Worm (Caenorhabditis elegans) whole organism, late embryonic: ENCODE measurements around the gene riok-3.

Source experiments
- C08G9.2 ChIP-seq: sonication (generic microtip); optimal IDR thresholded peaks from 2 replicates; lab custom pipeline; 2016; ENCODE audit warnings: mild to moderate bottlenecking, missing genetic modification characterization, moderate library complexity, missing compliant biosample characterization
- F13H6.1 ChIP-seq: sonication (generic microtip); optimal IDR thresholded peaks from 2 replicates; lab custom pipeline; 2016; ENCODE audit warnings: missing genetic modification characterization, missing compliant biosample characterization
- K02D7.2 ChIP-seq: sonication (generic microtip); optimal IDR thresholded peaks from 2 replicates; lab custom pipeline; 2017; ENCODE audit warnings: mild to moderate bottlenecking, missing genetic modification characterization, missing compliant biosample characterization
- K09A11.1 ChIP-seq: sonication (generic microtip); optimal IDR thresholded peaks from 2 replicates; lab custom pipeline; 2017; ENCODE audit warnings: antibody characterized with exemption, mild to moderate bottlenecking, missing genetic modification characterization, missing compliant biosample characterization; ENCODE audit not compliant: insufficient read depth
- T23F11.4 ChIP-seq: fragments of 200-800 bp; sonication (Bioruptor generic); optimal IDR thresholded peaks from 2 replicates; lab custom pipeline; 2018; ENCODE audit warnings: mild to moderate bottlenecking, missing genetic modification characterization, missing compliant biosample characterization
- ahr-1 ChIP-seq: sonication (generic microtip); optimal IDR thresholded peaks from 2 replicates; lab custom pipeline; 2016; ENCODE audit warnings: missing genetic modification characterization, missing compliant biosample characterization
- ceh-18 ChIP-seq: sonication (generic microtip); optimal IDR thresholded peaks from 2 replicates; lab custom pipeline; 2016; ENCODE audit warnings: missing genetic modification characterization, missing compliant biosample characterization
- ceh-2 ChIP-seq: sonication (generic microtip); optimal IDR thresholded peaks from 2 replicates; lab custom pipeline; 2016; ENCODE audit warnings: missing genotype, missing genetic modification characterization, missing compliant biosample characterization
- ceh-22 ChIP-seq: sonication (generic microtip); optimal IDR thresholded peaks from 2 replicates; lab custom pipeline; 2017; ENCODE audit warnings: missing biosample characterization, missing genetic modification characterization
- ceh-30 ChIP-seq: fragments of 150-350 bp; optimal IDR thresholded peaks from 2 replicates; lab custom pipeline; 2014; ENCODE audit warnings: missing biosample characterization, missing genetic modification characterization
- ceh-31 ChIP-seq: sonication (generic microtip); optimal IDR thresholded peaks from 2 replicates; lab custom pipeline; 2016; ENCODE audit warnings: missing genetic modification characterization, missing compliant biosample characterization
- ceh-34 ChIP-seq: sonication (generic microtip); optimal IDR thresholded peaks from 2 replicates; lab custom pipeline; 2016; ENCODE audit warnings: mild to moderate bottlenecking, missing genetic modification characterization, missing compliant biosample characterization
- ceh-45 ChIP-seq: fragments of 200-800 bp; sonication (Bioruptor generic); IDR thresholded peaks from 2 replicates; pipeline ENCODE4 v1.3.6; 2022; ENCODE audit warnings: missing genetic modification reagents, missing genetic modification characterization, missing compliant biosample characterization
- ceh-48 ChIP-seq: sonication (generic microtip); optimal IDR thresholded peaks from 2 replicates; lab custom pipeline; 2016; ENCODE audit warnings: missing genetic modification characterization, inconsistent platforms, missing compliant biosample characterization
- che-1 ChIP-seq: sonication (generic microtip); optimal IDR thresholded peaks from 2 replicates; lab custom pipeline; 2016; ENCODE audit warnings: mild to moderate bottlenecking, missing genetic modification characterization, missing compliant biosample characterization
- elt-2 ChIP-seq: sonication (generic microtip); optimal IDR thresholded peaks from 2 replicates; lab custom pipeline; 2016; ENCODE audit warnings: missing genetic modification reagents, missing genetic modification characterization, missing compliant biosample characterization
- fax-1 ChIP-seq: sonication (generic microtip); optimal IDR thresholded peaks from 2 replicates; lab custom pipeline; 2016; ENCODE audit warnings: missing genotype, missing genetic modification characterization, missing compliant biosample characterization
- fkh-6 ChIP-seq: sonication (generic microtip); optimal IDR thresholded peaks from 2 replicates; lab custom pipeline; 2016; ENCODE audit warnings: missing genetic modification characterization, missing compliant biosample characterization
- hlh-13 ChIP-seq: fragments of 200-800 bp; sonication (Bioruptor generic); optimal IDR thresholded peaks from 2 replicates; lab custom pipeline; 2018; ENCODE audit warnings: mild to moderate bottlenecking, missing genetic modification characterization, missing compliant biosample characterization
- hlh-15 ChIP-seq: sonication (generic microtip); optimal IDR thresholded peaks from 2 replicates; lab custom pipeline; 2016; ENCODE audit warnings: missing genetic modification characterization, missing compliant biosample characterization
- hlh-8 ChIP-seq: sonication (generic microtip); optimal IDR thresholded peaks from 2 replicates; lab custom pipeline; 2016; ENCODE audit warnings: missing genotype, missing genetic modification characterization, missing compliant biosample characterization
- lim-6 ChIP-seq: sonication (generic microtip); optimal IDR thresholded peaks from 2 replicates; lab custom pipeline; 2016; ENCODE audit warnings: missing genetic modification characterization, missing compliant biosample characterization
- madf-2 ChIP-seq: sonication (generic microtip); optimal IDR thresholded peaks from 2 replicates; lab custom pipeline; 2017; ENCODE audit warnings: missing genetic modification characterization, missing compliant biosample characterization
- nhr-11 ChIP-seq: fragments of 150-350 bp; optimal IDR thresholded peaks from 2 replicates; lab custom pipeline; 2014; ENCODE audit warnings: missing biosample characterization, missing genetic modification characterization
- nhr-232 ChIP-seq: sonication (generic microtip); optimal IDR thresholded peaks from 2 replicates; lab custom pipeline; 2016; ENCODE audit warnings: missing genetic modification characterization, missing compliant biosample characterization
- pat-9 ChIP-seq: fragments of 200-800 bp; sonication (Bioruptor generic); optimal IDR thresholded peaks from 2 replicates; lab custom pipeline; 2018; ENCODE audit warnings: mild to moderate bottlenecking, missing genetic modification characterization, moderate library complexity, missing compliant biosample characterization
- pax-1 ChIP-seq: fragments of 150-350 bp; optimal IDR thresholded peaks from 2 replicates; lab custom pipeline; 2014; ENCODE audit warnings: missing biosample characterization, missing genetic modification characterization
- pha-2 ChIP-seq: sonication (generic microtip); optimal IDR thresholded peaks from 2 replicates; lab custom pipeline; 2017; ENCODE audit warnings: mild to moderate bottlenecking, missing genetic modification characterization, missing compliant biosample characterization
- pqm-1 ChIP-seq: sonication (generic microtip); optimal IDR thresholded peaks from 2 replicates; lab custom pipeline; 2016; ENCODE audit warnings: missing genetic modification characterization, missing compliant biosample characterization
- pros-1 ChIP-seq: fragments of 150-350 bp; optimal IDR thresholded peaks from 2 replicates; lab custom pipeline; 2014; ENCODE audit warnings: missing biosample characterization, missing genetic modification reagents, missing genetic modification characterization
- sdc-2 ChIP-seq: sonication (generic microtip); optimal IDR thresholded peaks from 2 replicates; lab custom pipeline; 2016; ENCODE audit warnings: missing genotype, missing genetic modification characterization, missing compliant biosample characterization
- sox-2 ChIP-seq: fragments of 200-800 bp; sonication (Bioruptor generic); IDR thresholded peaks from 2 replicates; pipeline ENCODE4 v1.3.6; 2022; ENCODE audit warnings: missing genetic modification reagents, missing genetic modification characterization, missing compliant biosample characterization
- syd-9 ChIP-seq: sonication (generic microtip); optimal IDR thresholded peaks from 2 replicates; lab custom pipeline; 2016; ENCODE audit warnings: mild to moderate bottlenecking, missing genetic modification characterization, moderate library complexity, missing compliant biosample characterization
- tbx-2 ChIP-seq: sonication (generic microtip); optimal IDR thresholded peaks from 2 replicates; lab custom pipeline; 2016; ENCODE audit warnings: missing genetic modification characterization, missing compliant biosample characterization
- unc-3 ChIP-seq, 2 experiments: fragments of 200-800 bp in 1 of 2; sonication (Bioruptor generic) in 1 of 2; sonication (generic microtip) in 1 of 2; conservative IDR thresholded peaks in 1 of 2; optimal IDR thresholded peaks in 1 of 2; 2 replicates each; pipeline versions ENCODE4 v1.3.6 to Lab custom; 2016 to 2022; ENCODE audit warnings: missing compliant biosample characterization in 2 of 2, missing genetic modification characterization in 2 of 2, missing genetic modification reagents in 1 of 2
- unc-55 ChIP-seq: sonication (generic microtip); optimal IDR thresholded peaks from 2 replicates; lab custom pipeline; 2017; ENCODE audit warnings: missing biosample characterization, missing genetic modification reagents, missing genetic modification characterization
- unc-86 ChIP-seq: sonication (generic microtip); optimal IDR thresholded peaks from 2 replicates; lab custom pipeline; 2016; ENCODE audit warnings: missing genetic modification characterization, missing compliant biosample characterization
- ztf-16 ChIP-seq: sonication (generic microtip); optimal IDR thresholded peaks from 2 replicates; lab custom pipeline; 2017; ENCODE audit warnings: missing genetic modification characterization, missing compliant biosample characterization

Gene riok-3

DNA sequence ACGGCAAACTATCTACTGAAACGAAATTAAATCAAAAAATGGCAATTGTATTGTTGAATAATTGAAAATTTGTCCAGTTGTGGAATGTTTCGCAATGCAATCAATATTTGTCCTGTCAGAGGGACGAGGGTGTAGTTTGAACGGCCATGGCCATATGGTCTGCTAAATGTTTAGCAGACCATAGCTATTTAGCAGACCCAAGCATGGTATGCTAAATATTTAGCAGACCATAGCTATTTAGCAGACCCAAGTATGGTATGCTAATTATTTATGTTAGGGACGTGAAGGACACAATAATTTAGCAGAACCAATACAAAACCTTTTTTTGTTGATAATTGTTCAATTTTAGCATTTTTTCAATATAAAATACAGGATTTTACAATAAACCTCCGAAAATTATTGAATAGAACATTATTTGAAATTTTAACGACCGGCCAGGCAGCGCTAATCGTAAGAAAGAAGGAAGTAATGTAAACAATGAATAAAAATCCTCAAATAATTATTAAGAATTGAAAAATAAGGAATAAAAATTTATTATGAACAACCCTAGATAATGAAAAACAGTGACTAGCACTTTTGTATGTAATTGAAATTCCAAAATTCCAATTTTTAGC is at the start of gene riok-3:
Gene riok-3, minus strand, starts transcription at position 15 of the 614 bp plus-strand sequence.
- no peak for TF ChIP-seq ztf-16 (tag; lab: Kevin White, UChicago)
- peak; percentile 13 for TF ChIP-seq ceh-48 (tag; lab: Kevin White, UChicago)

- TF ChIP-seq sdc-2 = no peak
- TF ChIP-seq ceh-45 (GFP tag; lab: Robert Waterston, UW) = no peak
- TF ChIP-seq ceh-30 (tag; lab: Kevin White, UChicago) = no peak
- TF ChIP-seq elt-2 (tag; lab: Kevin White, UChicago) = no peak
- TF ChIP-seq ahr-1 = no peak
- TF ChIP-seq pha-2 (tag; lab: Kevin White, UChicago) = no peak
- TF ChIP-seq ztf-16 (tag; lab: Kevin White, UChicago) = no peak
- no peak for TF ChIP-seq ceh-34 (tag; lab: Kevin White, UChicago)
Observed at ce11 chrIII:9853667-9854620, 49.1 kb upstream of the riok-3 start.

DNA sequence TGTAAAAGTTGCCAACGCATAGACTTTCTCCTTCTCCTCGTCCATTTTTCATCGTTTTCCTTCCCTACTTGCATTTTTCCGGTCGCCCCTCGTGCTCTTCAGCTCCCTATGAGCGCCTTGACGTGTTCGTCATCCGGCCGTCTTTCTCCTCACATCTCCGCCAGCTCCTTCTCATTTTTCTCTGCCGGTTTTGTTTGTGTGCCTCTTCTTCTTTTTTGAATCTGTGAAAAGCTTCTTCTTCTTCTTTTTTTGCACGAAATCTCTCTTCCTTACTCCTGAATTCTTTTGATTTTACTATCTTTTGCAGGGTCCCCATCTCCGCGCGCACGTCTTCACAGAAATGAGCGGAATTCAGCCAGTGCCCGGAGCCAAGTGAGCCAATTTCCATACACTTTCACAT is 46.7 kb upstream of the riok-3 start, which contains the start of gene K11H3.3:
Gene K11H3.3, plus strand, starts transcription at position 308 of the 400 bp plus-strand sequence.
- no peak for TF ChIP-seq hlh-8 (tag; lab: Kevin White, UChicago)
- no peak for TF ChIP-seq pax-1 (tag; lab: Kevin White, UChicago)
- no peak for TF ChIP-seq fkh-6 (tag; lab: Kevin White, UChicago)
- TF ChIP-seq ceh-48 (tag; lab: Kevin White, UChicago) = no peak
- TF ChIP-seq che-1 (tag; lab: Kevin White, UChicago) = no peak
- TF ChIP-seq unc-55 = no peak
- no peak for TF ChIP-seq hlh-15 (tag; lab: Kevin White, UChicago)
- no peak for TF ChIP-seq F13H6.1 (tag; lab: Kevin White, UChicago)
- TF ChIP-seq K09A11.1 (tag; lab: Kevin White, UChicago) = no peak
- no peak for TF ChIP-seq ceh-2 (tag; lab: Kevin White, UChicago)
- TF ChIP-seq pat-9 (tag; lab: Kevin White, UChicago) = no peak
- TF ChIP-seq sox-2 (GFP tag; lab: Robert Waterston, UW) = no peak
- TF ChIP-seq T23F11.4 (GFP tag; lab: Kevin White, UChicago) = no peak
- TF ChIP-seq tbx-2 (tag; lab: Kevin White, UChicago) = no peak
- no peak for TF ChIP-seq nhr-11 (tag; lab: Kevin White, UChicago)
- TF ChIP-seq madf-2 (tag; lab: Kevin White, UChicago) = no peak
- no peak for TF ChIP-seq fax-1 (tag; lab: Kevin White, UChicago)

- no peak for TF ChIP-seq pax-1 (tag; lab: Kevin White, UChicago)
- no peak for TF ChIP-seq pqm-1 (tag; lab: Kevin White, UChicago)
- no peak for TF ChIP-seq syd-9 (tag; lab: Kevin White, UChicago)
Observed at ce11 chrIII:9850877-9851276, 46.1 kb upstream of the riok-3 start.

- TF ChIP-seq ahr-1 (no peak), fkh-6 (tag; lab: Kevin White, UChicago) (no peak), ceh-22 (no peak), ztf-16 (tag; lab: Kevin White, UChicago) (no peak), unc-3 (GFP tag; conservative IDR thresholded peaks at IDR 0.05; lab: Robert Waterston, UW) (no peak), unc-3 (tag; optimal IDR thresholded peaks at IDR 0.05; lab: Kevin White, UChicago) (no peak), pros-1 (no peak), lim-6 (tag; lab: Kevin White, UChicago) (no peak), ceh-18 (tag; lab: Kevin White, UChicago) (no peak), C08G9.2 (tag; lab: Kevin White, UChicago) (no peak), ceh-48 (tag; lab: Kevin White, UChicago) (no peak), hlh-13 (GFP tag; lab: Kevin White, UChicago) (no peak), ceh-31 (tag; lab: Kevin White, UChicago) (no peak), unc-86 (no peak), K02D7.2 (tag; lab: Kevin White, UChicago) (no peak), pax-1 (tag; lab: Kevin White, UChicago) (no peak), nhr-232 (tag; lab: Kevin White, UChicago) (no peak)
- TF ChIP-seq, all 69 proteins: peak for 0
Observed at ce11 chrIII:9849950-9850349, 45.1 kb upstream of the riok-3 start.
